Fruit fly (Drosophila melanogaster): Measurements from ENCODE around the gene CG18641.

DNA sequence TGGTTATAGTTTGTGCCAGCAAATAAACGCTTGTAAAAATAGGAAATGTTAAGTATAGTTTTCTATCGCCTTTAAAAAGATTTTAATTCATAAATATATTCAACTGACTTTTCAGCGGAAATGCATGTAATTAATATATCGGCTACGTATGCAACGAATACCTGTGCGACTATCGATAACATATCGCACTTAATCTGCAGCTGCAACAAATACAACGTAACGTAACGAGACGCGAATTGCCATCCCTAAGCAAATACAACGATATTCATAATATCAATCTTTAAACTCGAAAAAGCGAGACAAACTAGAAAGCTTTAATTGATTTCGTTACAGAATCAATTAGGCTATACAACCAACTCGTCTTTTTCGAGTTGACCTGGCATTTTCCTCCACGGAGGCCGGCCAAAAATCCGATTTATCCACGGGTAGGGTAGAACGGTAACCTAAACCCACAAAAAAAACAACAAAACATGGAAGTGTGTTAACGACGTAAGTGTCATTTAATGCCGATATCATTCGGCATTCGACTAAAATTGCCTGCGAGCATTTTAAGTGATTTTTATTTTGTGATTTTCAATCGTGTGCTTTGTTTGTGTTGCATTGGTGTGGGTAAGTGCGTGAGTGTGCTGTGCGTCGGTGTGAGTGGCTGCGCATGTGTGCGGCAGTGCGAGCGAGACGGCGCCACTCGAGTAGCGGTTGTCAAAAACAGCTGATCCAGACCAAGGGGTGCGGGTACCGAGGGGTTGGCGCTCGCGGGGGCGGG lies 39.3 kb downstream of the CG18641 start, which contains the start of gene Atxn7:
- TF ChIP-seq Opbp (GFP tag; IDR thresholded peaks at IDR 0.05; ENCODE audit: partially characterized antibody): peak; percentile 99
- TF ChIP-seq eyg (GFP tag; optimal IDR thresholded peaks at IDR 0.05): peak; percentile 61
- TF ChIP-seq CG2889 (GFP tag; IDR thresholded peaks at IDR 0.05): no peak

Data from whole organism, embryonic.